Fruit fly (Drosophila melanogaster): ENCODE measurements around the gene Zcchc7.

DNA sequence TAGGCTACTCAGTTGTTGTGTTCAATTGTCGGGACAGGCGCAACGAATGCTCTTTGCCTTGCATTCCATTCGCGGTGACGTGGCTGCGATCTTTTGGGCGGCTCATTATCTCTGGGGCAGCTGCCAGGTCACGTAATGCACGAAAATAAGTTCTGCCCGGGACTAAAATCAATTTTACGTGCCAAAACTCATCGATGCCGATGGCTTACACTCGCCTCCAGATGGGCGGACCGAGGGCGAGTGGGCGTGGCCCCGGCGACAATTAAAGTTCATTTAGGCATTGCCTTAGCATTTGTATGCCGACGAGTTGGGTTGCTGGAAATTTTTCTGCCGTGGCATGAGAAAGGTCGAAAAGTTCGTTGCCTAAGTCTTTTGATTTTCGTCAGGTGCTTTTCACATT is 8.5 kb upstream of the Zcchc7 start:
- TF ChIP-seq insv (optimal IDR thresholded peaks at IDR 0.05) = no peak
- no peak for TF ChIP-seq Myc (optimal IDR thresholded peaks at IDR 0.05)
- no peak for TF ChIP-seq h (optimal IDR thresholded peaks at IDR 0.05)
- no peak for TF ChIP-seq ttk (optimal IDR thresholded peaks at IDR 0.05)
- no peak for TF ChIP-seq Sin3A (optimal IDR thresholded peaks at IDR 0.05)
- TF ChIP-seq psq (optimal IDR thresholded peaks at IDR 0.05) = no peak

All from Kc167 (cell line).